Worm (Caenorhabditis elegans): Measurements from ENCODE around the gene clec-31.

DNA sequence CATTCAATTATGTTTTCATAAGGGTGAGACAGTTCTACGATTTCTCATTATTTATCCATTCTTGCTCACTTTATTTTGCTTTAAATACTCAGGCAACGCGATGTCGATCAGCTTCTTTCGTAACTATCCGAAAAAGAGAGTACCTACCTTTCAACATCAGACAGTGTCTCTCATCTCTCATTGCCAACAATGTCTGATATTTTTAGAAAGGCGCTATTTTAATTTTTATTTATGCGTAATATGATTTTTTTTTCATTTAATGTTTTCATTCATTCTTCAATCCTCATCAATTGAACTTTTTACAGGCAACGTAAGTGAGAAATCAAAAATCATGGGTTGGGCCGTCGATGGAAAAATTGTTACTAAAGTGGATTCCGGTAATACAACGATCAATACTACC lies 26.9 kb upstream of the clec-31 start, which contains the start of gene F09C6.13:
- no peak for TF ChIP-seq fkh-10 (GFP tag; optimal IDR thresholded peaks at IDR 0.05)
- no peak for TF ChIP-seq ceh-2 (tag; optimal IDR thresholded peaks at IDR 0.05)
- TF ChIP-seq pqm-1 (tag; optimal IDR thresholded peaks at IDR 0.05), result no peak
- TF ChIP-seq elt-2 (tag; optimal IDR thresholded peaks at IDR 0.05), result no peak
- TF ChIP-seq gmeb-2 (tag; optimal IDR thresholded peaks at IDR 0.05), result no peak
- TF ChIP-seq ceh-30 (tag; optimal IDR thresholded peaks at IDR 0.05), result no peak
- TF ChIP-seq tbx-2 (tag; optimal IDR thresholded peaks at IDR 0.05), result no peak
- TF ChIP-seq hlh-15 (tag; optimal IDR thresholded peaks at IDR 0.05), result no peak
- TF ChIP-seq fkh-6 (tag; optimal IDR thresholded peaks at IDR 0.05), result no peak
